Fruit fly (Drosophila melanogaster) whole organism, embryonic: ENCODE results near the gene CG4733.

Source experiments
- Atf6 ChIP-seq: fragments of 200-800 bp; sonication (Bioruptor generic); IDR thresholded peaks from 2 replicates; pipeline ENCODE4 v1.3.6; 2022; ENCODE audit warnings: missing biosample characterization, missing genetic modification characterization
- CG13296 ChIP-seq: fragments of 200-800 bp; sonication (Bioruptor generic); optimal IDR thresholded peaks from 3 replicates; lab custom pipeline; 2018; ENCODE audit warnings: missing biosample characterization, mild to moderate bottlenecking, missing genetic modification characterization
- CG14050 ChIP-seq: fragments of 200-800 bp; sonication (Bioruptor generic); IDR thresholded peaks from 3 replicates; pipeline ENCODE4 v1.3.6; 2022; ENCODE audit warnings: missing biosample characterization, missing genetic modification characterization
- CG17186 ChIP-seq: fragments of 200-800 bp; sonication (Bioruptor generic); optimal IDR thresholded peaks from 3 replicates; lab custom pipeline; 2017; ENCODE audit warnings: missing biosample characterization, missing genetic modification reagents, missing genetic modification characterization
- CG17328 ChIP-seq: fragments of 200-800 bp; sonication (Bioruptor generic); IDR thresholded peaks from 2 replicates; pipeline ENCODE4 v1.3.6; 2022; ENCODE audit warnings: missing biosample characterization, missing genetic modification characterization
- CG2129 ChIP-seq: fragments of 200-800 bp; sonication (Bioruptor generic); IDR thresholded peaks from 2 replicates; pipeline ENCODE4 v1.3.6; 2022; ENCODE audit warnings: missing biosample characterization, missing genetic modification characterization; ENCODE audit not compliant: partially characterized antibody
- CG3065 ChIP-seq: fragments of 200-800 bp; sonication (Bioruptor generic); optimal IDR thresholded peaks from 2 replicates; lab custom pipeline; 2016; ENCODE audit warnings: missing biosample characterization, missing genetic modification characterization
- CG3281 ChIP-seq: fragments of 200-800 bp; sonication (Bioruptor generic); optimal IDR thresholded peaks from 3 replicates; lab custom pipeline; 2017; ENCODE audit warnings: missing biosample characterization, mild to moderate bottlenecking, missing genetic modification characterization
- CG34224 ChIP-seq: fragments of 200-800 bp; sonication (Bioruptor generic); IDR thresholded peaks from 3 replicates; pipeline ENCODE4 v1.3.6; 2022; ENCODE audit warnings: missing biosample characterization, missing genetic modification characterization; ENCODE audit not compliant: partially characterized antibody
- CG5180 ChIP-seq: fragments of 200-800 bp; sonication (Bioruptor generic); optimal IDR thresholded peaks from 3 replicates; lab custom pipeline; 2017; ENCODE audit warnings: missing biosample characterization, missing genetic modification characterization, mild to moderate bottlenecking, moderate library complexity, missing genetic modification reagents
- CG6654 ChIP-seq: fragments of 200-800 bp; sonication (Bioruptor generic); optimal IDR thresholded peaks from 2 replicates; lab custom pipeline; 2017; ENCODE audit warnings: missing biosample characterization, mild to moderate bottlenecking, missing genetic modification characterization
- CG7372 ChIP-seq: fragments of 200-800 bp; sonication (Bioruptor generic); IDR thresholded peaks from 2 replicates; pipeline ENCODE4 v1.3.6; 2022; ENCODE audit warnings: missing biosample characterization, missing genetic modification characterization
- D19B ChIP-seq: fragments of 200-800 bp; sonication (Bioruptor generic); optimal IDR thresholded peaks from 2 replicates; lab custom pipeline; 2017; ENCODE audit warnings: missing biosample characterization, mild to moderate bottlenecking, missing genetic modification characterization
- Dek ChIP-seq: fragments of 200-800 bp; sonication (Bioruptor generic); optimal IDR thresholded peaks from 3 replicates; lab custom pipeline; 2019; ENCODE audit warnings: missing biosample characterization, mild to moderate bottlenecking, missing genetic modification characterization, moderate library complexity
- Dip2 ChIP-seq: fragments of 200-800 bp; sonication (Bioruptor generic); IDR thresholded peaks from 2 replicates; pipeline ENCODE4 v1.3.6; 2022; ENCODE audit warnings: missing biosample characterization, missing genetic modification characterization
- ERR ChIP-seq: fragments of 200-800 bp; sonication (Bioruptor generic); optimal IDR thresholded peaks from 2 replicates; lab custom pipeline; 2016; ENCODE audit warnings: missing biosample characterization, missing genetic modification characterization
- Fer2 ChIP-seq: fragments of 200-800 bp; sonication (Bioruptor generic); optimal IDR thresholded peaks from 2 replicates; lab custom pipeline; 2018; ENCODE audit warnings: missing biosample characterization, mild to moderate bottlenecking, missing genetic modification characterization, moderate library complexity
- Hey ChIP-seq: fragments of 200-800 bp; sonication (Bioruptor generic); optimal IDR thresholded peaks from 3 replicates; lab custom pipeline; 2018; ENCODE audit warnings: missing biosample characterization, mild to moderate bottlenecking, missing genetic modification characterization
- MESR4 ChIP-seq: fragments of 200-800 bp; sonication (Bioruptor generic); optimal IDR thresholded peaks from 2 replicates; lab custom pipeline; 2018; ENCODE audit warnings: missing biosample characterization, mild to moderate bottlenecking, missing genetic modification characterization, moderate library complexity
- NFAT ChIP-seq: fragments of 200-800 bp; sonication (Bioruptor generic); IDR thresholded peaks from 2 replicates; pipeline ENCODE4 v1.3.6; 2022; ENCODE audit warnings: missing biosample characterization, missing genetic modification characterization
- Oli ChIP-seq: fragments of 200-800 bp; sonication (Bioruptor generic); optimal IDR thresholded peaks from 2 replicates; lab custom pipeline; 2018; ENCODE audit warnings: missing biosample characterization, mild to moderate bottlenecking, missing genetic modification characterization, moderate library complexity
- Pdp1 ChIP-seq, 2 experiments: fragments of 200-800 bp; sonication (Bioruptor generic); optimal IDR thresholded peaks; 3 replicates each; lab custom pipeline; 2016; ENCODE audit warnings: missing biosample characterization in 2 of 2, missing genetic modification characterization in 2 of 2, mild to moderate bottlenecking in 1 of 2, moderate library complexity in 1 of 2
- Stat92E ChIP-seq, 3 experiments: fragments of >200 bp in 2 of 3; fragments of 200-800 bp in 1 of 3; sonication (Bioruptor generic) in 1 of 3; optimal IDR thresholded peaks; 2 replicates each; lab custom pipeline; 2017 to 2019; ENCODE audit warnings: missing biosample characterization in 3 of 3, missing genetic modification characterization in 3 of 3, mild to moderate bottlenecking in 1 of 3, moderate library complexity in 1 of 3
- Tbp ChIP-seq: fragments of >200 bp; optimal IDR thresholded peaks from 2 replicates; lab custom pipeline; 2018; ENCODE audit warnings: missing biosample characterization, missing genetic modification characterization
- ab ChIP-seq: fragments of 200-800 bp; sonication (Bioruptor generic); optimal IDR thresholded peaks from 2 replicates; lab custom pipeline; 2016; ENCODE audit warnings: missing biosample characterization, missing genetic modification characterization
- al ChIP-seq: fragments of 200-800 bp; sonication (Bioruptor generic); IDR thresholded peaks from 2 replicates; pipeline ENCODE4 v1.3.6; 2022; ENCODE audit warnings: missing biosample characterization, missing genetic modification characterization
- bsh ChIP-seq, 2 experiments: fragments of 200-800 bp; sonication (Bioruptor generic); optimal IDR thresholded peaks; 2 replicates each; lab custom pipeline; 2017 to 2018; ENCODE audit warnings: mild to moderate bottlenecking in 2 of 2, missing biosample characterization in 2 of 2, missing genetic modification characterization in 2 of 2, moderate library complexity in 1 of 2
- cad ChIP-seq: fragments of >200 bp; optimal IDR thresholded peaks from 2 replicates; lab custom pipeline; 2017; ENCODE audit warnings: missing biosample characterization, missing genetic modification characterization
- cato ChIP-seq: fragments of 200-800 bp; sonication (Bioruptor generic); optimal IDR thresholded peaks from 2 replicates; lab custom pipeline; 2016; ENCODE audit warnings: missing biosample characterization, missing genetic modification characterization, borderline replicate concordance
- cwo ChIP-seq: fragments of 200-800 bp; sonication (Bioruptor generic); optimal IDR thresholded peaks from 3 replicates; lab custom pipeline; 2017; ENCODE audit warnings: missing biosample characterization, missing genetic modification characterization, mild to moderate bottlenecking, moderate library complexity, missing genetic modification reagents
- danr ChIP-seq: fragments of 200-800 bp; sonication (Bioruptor generic); IDR thresholded peaks from 2 replicates; pipeline ENCODE4 v1.3.6; 2022; ENCODE audit warnings: missing biosample characterization, missing genetic modification characterization
- esg ChIP-seq: fragments of 200-800 bp; sonication (Bioruptor generic); conservative IDR thresholded peaks from 2 replicates; pipeline ENCODE4 v1.3.6; 2022; ENCODE audit warnings: missing biosample characterization, missing genetic modification characterization
- fd3F ChIP-seq: fragments of 200-800 bp; sonication (Bioruptor generic); optimal IDR thresholded peaks from 2 replicates; lab custom pipeline; 2018; ENCODE audit warnings: missing biosample characterization, mild to moderate bottlenecking, missing genetic modification characterization, moderate library complexity
- fru ChIP-seq: fragments of >200 bp; optimal IDR thresholded peaks from 2 replicates; lab custom pipeline; 2017
- gfzf ChIP-seq: fragments of 200-800 bp; sonication (Bioruptor generic); optimal IDR thresholded peaks from 2 replicates; lab custom pipeline; 2016; ENCODE audit warnings: missing biosample characterization, mild to moderate bottlenecking, missing genetic modification characterization, moderate library complexity
- gsb ChIP-seq: fragments of 200-800 bp; sonication (Bioruptor generic); IDR thresholded peaks from 2 replicates; pipeline ENCODE4 v1.3.6; 2022; ENCODE audit warnings: missing biosample characterization, missing genetic modification characterization
- onecut ChIP-seq: fragments of 200-800 bp; sonication (Bioruptor generic); IDR thresholded peaks from 2 replicates; pipeline ENCODE4 v1.3.6; 2022; ENCODE audit warnings: missing biosample characterization, missing genetic modification characterization
- pb ChIP-seq: fragments of 200-800 bp; sonication (Bioruptor generic); optimal IDR thresholded peaks from 3 replicates; lab custom pipeline; 2016; ENCODE audit warnings: missing biosample characterization, missing genetic modification characterization
- pita ChIP-seq: fragments of 200-800 bp; sonication (Bioruptor generic); optimal IDR thresholded peaks from 2 replicates; lab custom pipeline; 2017; ENCODE audit warnings: missing biosample characterization, mild to moderate bottlenecking, missing genetic modification characterization
- repo ChIP-seq: fragments of 200-800 bp; sonication (Bioruptor generic); optimal IDR thresholded peaks from 2 replicates; lab custom pipeline; 2016; ENCODE audit warnings: missing biosample characterization, missing genetic modification characterization
- schlank ChIP-seq: fragments of 200-800 bp; sonication (Bioruptor generic); optimal IDR thresholded peaks from 2 replicates; lab custom pipeline; 2018; ENCODE audit warnings: missing biosample characterization, mild to moderate bottlenecking, missing genetic modification characterization
- slou ChIP-seq: fragments of 200-800 bp; sonication (Bioruptor generic); optimal IDR thresholded peaks from 3 replicates; lab custom pipeline; 2016; ENCODE audit warnings: missing biosample characterization, missing genetic modification characterization
- sna ChIP-seq: fragments of 200-800 bp; sonication (Bioruptor generic); IDR thresholded peaks from 2 replicates; pipeline ENCODE4 v1.3.6; 2022; ENCODE audit warnings: missing biosample characterization, missing genetic modification characterization; ENCODE audit not compliant: partially characterized antibody
- tio ChIP-seq: fragments of 200-800 bp; sonication (Bioruptor generic); optimal IDR thresholded peaks from 2 replicates; lab custom pipeline; 2017; ENCODE audit warnings: missing biosample characterization, missing genetic modification characterization, inconsistent platforms
- tll ChIP-seq, 2 experiments: fragments of 200-800 bp in 1 of 2; fragments of >200 bp in 1 of 2; sonication (Bioruptor generic) in 1 of 2; optimal IDR thresholded peaks; 2 replicates each; lab custom pipeline; 2017 to 2019; ENCODE audit warnings: missing biosample characterization in 2 of 2, missing genetic modification characterization in 2 of 2, mild to moderate bottlenecking in 1 of 2, moderate library complexity in 1 of 2
- vnd ChIP-seq: fragments of 200-800 bp; sonication (Bioruptor generic); IDR thresholded peaks from 3 replicates; pipeline ENCODE4 v1.3.6; 2022; ENCODE audit warnings: missing biosample characterization, missing genetic modification characterization; ENCODE audit not compliant: partially characterized antibody
- wdn ChIP-seq: fragments of 200-800 bp; sonication (Bioruptor generic); IDR thresholded peaks from 2 replicates; pipeline ENCODE4 v1.3.6; 2022; ENCODE audit warnings: missing biosample characterization, missing genetic modification characterization
- wor ChIP-seq: fragments of 200-800 bp; sonication (Bioruptor generic); IDR thresholded peaks from 2 replicates; pipeline ENCODE4 v1.3.6; 2022; ENCODE audit warnings: missing biosample characterization, missing genetic modification characterization

Gene CG4733

DNA sequence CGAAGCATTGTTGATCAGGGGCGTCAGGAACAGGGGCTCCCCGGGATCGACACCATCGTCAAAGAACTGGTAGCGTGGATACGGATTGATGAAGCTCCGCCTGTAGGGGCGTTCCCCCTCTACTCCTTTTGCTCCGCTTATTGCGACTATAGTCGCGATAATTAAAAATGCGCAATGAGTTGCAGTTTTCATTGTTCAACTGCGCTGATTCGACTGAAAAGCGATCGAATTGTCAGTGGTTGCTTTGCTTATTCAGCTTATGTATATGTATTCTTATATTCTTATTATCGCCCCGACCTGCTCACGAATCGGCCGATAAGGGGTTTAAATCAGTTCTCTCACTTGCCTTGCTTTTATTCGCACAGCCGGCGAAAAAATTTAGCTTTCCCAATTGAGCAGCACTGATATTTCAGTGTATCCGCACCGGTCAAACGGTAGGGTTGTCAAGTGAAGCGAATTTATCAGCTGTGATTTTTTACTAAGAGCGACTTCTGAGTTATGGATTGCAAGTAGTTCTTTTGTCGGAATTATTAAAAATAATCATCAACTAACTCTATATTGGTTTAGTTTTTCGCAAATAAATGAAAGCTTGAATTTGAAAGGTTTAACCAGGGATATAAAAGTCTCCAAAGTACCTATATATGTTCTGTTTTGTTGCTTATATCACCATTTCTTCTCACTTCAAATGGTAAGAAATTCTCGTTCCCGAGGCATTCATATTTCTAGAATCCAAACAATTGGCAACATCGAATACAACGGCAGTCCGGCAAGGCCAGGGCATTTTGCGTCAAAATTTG, 26.3 kb upstream of the CG4733 start, which contains the start of the genes CG4572 and CG4686 (continued):
- TF ChIP-seq Pdp1 (GFP tag; optimal IDR thresholded peaks at IDR 0.05; lab: Kevin White, UChicago) (peak; percentile 81 to 97), Hey (tag; lab: Kevin White, UChicago) (peak; percentile 47), CG7372 (peak; percentile 82), esg (GFP tag; lab: Robert Waterston, UW) (peak; percentile 35; the same call in 1 of the 2 replicates), cwo (GFP tag; lab: Kevin White, UChicago) (peak; percentile 57), ab (GFP tag; lab: Kevin White, UChicago) (no peak), Tbp (GFP tag; lab: Kevin White, UChicago) (no peak), wor (peak; percentile 40; the same call in 1 of the 2 replicates), al (GFP tag; lab: Robert Waterston, UW) (peak; percentile 83), slou (GFP tag; lab: Kevin White, UChicago) (no peak), schlank (tag; lab: Kevin White, UChicago) (peak; percentile 31), onecut (GFP tag; lab: Robert Waterston, UW) (no peak), tll (GFP tag; optimal IDR thresholded peaks at IDR 0.05; lab: Kevin White, UChicago) (peak in 1 of 2 experiments; percentile 13), CG2129 (GFP tag; lab: Robert Waterston, UW) (no peak), cato (GFP tag; lab: Kevin White, UChicago) (peak; percentile 10), gsb (GFP tag; lab: Robert Waterston, UW) (no peak), cad (GFP tag; lab: Kevin White, UChicago) (no peak), CG3065 (GFP tag; lab: Kevin White, UChicago) (peak; percentile 28), Stat92E (GFP tag; optimal IDR thresholded peaks at IDR 0.05; lab: Kevin White, UChicago) (peak in 1 of 3 experiments; percentile 14), bsh (GFP tag; optimal IDR thresholded peaks at IDR 0.05; lab: Kevin White, UChicago) (peak in 1 of 2 experiments; percentile 58), fru (no peak), pb (GFP tag; lab: Kevin White, UChicago) (no peak), Oli (tag; lab: Kevin White, UChicago) (peak; percentile 70), ERR (GFP tag; lab: Kevin White, UChicago) (peak; percentile 63), Atf6 (GFP tag; lab: Robert Waterston, UW) (peak; percentile 55; the same call in 1 of the 2 replicates), vnd (GFP tag; lab: Robert Waterston, UW) (0 out of 3 replicates have a peak, but pooled peaks have one; percentile 17), Dek (tag; lab: Kevin White, UChicago) (peak; percentile 72), NFAT (peak; percentile 37), wdn (GFP tag; lab: Robert Waterston, UW) (no peak), Fer2 (tag; lab: Kevin White, UChicago) (peak; percentile 50), sna (no peak), fd3F (GFP tag; lab: Kevin White, UChicago) (peak; percentile 66), MESR4 (GFP tag; lab: Kevin White, UChicago) (no peak), CG5180 (GFP tag; lab: Kevin White, UChicago) (no peak), CG3281 (GFP tag; lab: Kevin White, UChicago) (peak; percentile 78), D19B (GFP tag; lab: Kevin White, UChicago) (peak; percentile 56), CG34224 (no peak), CG17186 (peak; percentile 39), CG13296 (GFP tag; lab: Kevin White, UChicago) (peak; percentile 63), danr (GFP tag; lab: Robert Waterston, UW) (peak; percentile 75), repo (GFP tag; lab: Kevin White, UChicago) (peak; percentile 67), CG17328 (GFP tag; lab: Robert Waterston, UW) (0 out of 2 replicates have a peak, but pooled peaks have one; percentile 8), CG14050 (GFP tag; lab: Robert Waterston, UW) (peak; percentile 61), pita (no peak), Dip2 (GFP tag; lab: Robert Waterston, UW) (no peak), tio (GFP tag; lab: Kevin White, UChicago) (peak; percentile 72), gfzf (GFP tag; lab: Kevin White, UChicago) (peak; percentile 32), CG6654 (GFP tag; lab: Kevin White, UChicago) (peak; percentile 18)
